Fruit fly (Drosophila melanogaster) whole organism, embryonic: Measurements from ENCODE around the gene GlnRS.

Experiments
- Antp ChIP-seq: fragments of 200-800 bp; sonication (Bioruptor generic); optimal IDR thresholded peaks from 3 replicates; lab custom pipeline; 2016; ENCODE audit warnings: missing biosample characterization, missing genetic modification characterization
- BEAF-32 ChIP-seq: fragments of 200-800 bp; sonication (Bioruptor generic); optimal IDR thresholded peaks from 3 replicates; lab custom pipeline; 2017; ENCODE audit warnings: missing biosample characterization, missing genetic modification characterization, mild to moderate bottlenecking, moderate library complexity, missing genetic modification reagents
- CG10543 ChIP-seq: fragments of 200-800 bp; sonication (Bioruptor generic); optimal IDR thresholded peaks from 3 replicates; lab custom pipeline; 2017; ENCODE audit warnings: missing biosample characterization, mild to moderate bottlenecking, missing genetic modification characterization, moderate library complexity
- CG11398 ChIP-seq: fragments of 200-800 bp; sonication (Bioruptor generic); optimal IDR thresholded peaks from 2 replicates; lab custom pipeline; 2016; ENCODE audit warnings: missing biosample characterization, missing genetic modification characterization
- CG11504 ChIP-seq: fragments of 200-800 bp; sonication (Bioruptor generic); optimal IDR thresholded peaks from 3 replicates; lab custom pipeline; 2019; ENCODE audit warnings: missing biosample characterization, mild to moderate bottlenecking, missing genetic modification characterization, moderate library complexity
- CG12155 ChIP-seq: fragments of 200-800 bp; sonication (Bioruptor generic); optimal IDR thresholded peaks from 3 replicates; lab custom pipeline; 2016; ENCODE audit warnings: missing biosample characterization, missing genetic modification characterization
- CG12236 ChIP-seq: fragments of 200-800 bp; sonication (Bioruptor generic); optimal IDR thresholded peaks from 2 replicates; lab custom pipeline; 2016; ENCODE audit warnings: missing biosample characterization, missing genetic modification characterization
- CG12744 ChIP-seq: fragments of 200-800 bp; sonication (Bioruptor generic); optimal IDR thresholded peaks from 2 replicates; lab custom pipeline; 2016; ENCODE audit warnings: missing biosample characterization, missing genetic modification characterization
- CG15011 ChIP-seq: fragments of 200-800 bp; sonication (Bioruptor generic); optimal IDR thresholded peaks from 3 replicates; lab custom pipeline; 2018; ENCODE audit warnings: missing biosample characterization, mild to moderate bottlenecking, missing genetic modification characterization
- CG18599 ChIP-seq: fragments of 200-800 bp; sonication (Bioruptor generic); optimal IDR thresholded peaks from 3 replicates; lab custom pipeline; 2017; ENCODE audit warnings: missing biosample characterization, missing genetic modification characterization, mild to moderate bottlenecking, moderate library complexity, missing genetic modification reagents
- CG2889 ChIP-seq: fragments of 200-800 bp; sonication (Bioruptor generic); IDR thresholded peaks from 3 replicates; pipeline ENCODE4 v1.3.6; 2022; ENCODE audit warnings: missing biosample characterization, missing genetic modification characterization
- CG4730 ChIP-seq: fragments of 200-800 bp; sonication (Bioruptor generic); IDR thresholded peaks from 2 replicates; pipeline ENCODE4 v1.3.6; 2022; ENCODE audit warnings: missing biosample characterization, missing genetic modification characterization
- CG4820 ChIP-seq: fragments of 200-800 bp; sonication (Bioruptor generic); optimal IDR thresholded peaks from 3 replicates; lab custom pipeline; 2016; ENCODE audit warnings: missing biosample characterization, missing genetic modification characterization
- CG5245 ChIP-seq: fragments of 200-800 bp; sonication (Bioruptor generic); optimal IDR thresholded peaks from 3 replicates; lab custom pipeline; 2016; ENCODE audit warnings: missing biosample characterization, missing genetic modification characterization
- CG6175 ChIP-seq: fragments of 200-800 bp; sonication (Bioruptor generic); IDR thresholded peaks from 3 replicates; pipeline ENCODE4 v1.3.6; 2022; ENCODE audit warnings: missing biosample characterization, missing genetic modification characterization
- CG6683 ChIP-seq: fragments of 200-800 bp; sonication (Bioruptor generic); optimal IDR thresholded peaks from 2 replicates; lab custom pipeline; 2017; ENCODE audit warnings: missing biosample characterization, mild to moderate bottlenecking, missing genetic modification characterization, missing genetic modification reagents
- CG6813 ChIP-seq: fragments of 200-800 bp; sonication (Bioruptor generic); optimal IDR thresholded peaks from 2 replicates; lab custom pipeline; 2017; ENCODE audit warnings: missing biosample characterization, missing genetic modification characterization, mild to moderate bottlenecking, moderate library complexity, missing genetic modification reagents
- CG8281 ChIP-seq: fragments of 200-800 bp; sonication (Bioruptor generic); optimal IDR thresholded peaks from 2 replicates; lab custom pipeline; 2018; ENCODE audit warnings: missing biosample characterization, mild to moderate bottlenecking, missing genetic modification characterization, moderate library complexity
- Chrac-16 ChIP-seq: fragments of 200-800 bp; sonication (Bioruptor generic); optimal IDR thresholded peaks from 3 replicates; lab custom pipeline; 2016; ENCODE audit warnings: missing biosample characterization, missing genetic modification characterization
- Dip3 ChIP-seq: fragments of 200-800 bp; sonication (Bioruptor generic); optimal IDR thresholded peaks from 3 replicates; lab custom pipeline; 2016; ENCODE audit warnings: missing biosample characterization, missing genetic modification characterization
- GATAe ChIP-seq: fragments of 200-800 bp; sonication (Bioruptor generic); conservative IDR thresholded peaks from 2 replicates; pipeline ENCODE4 v1.3.6; 2022; ENCODE audit warnings: missing biosample characterization, missing genetic modification characterization
- H15 ChIP-seq: fragments of 200-800 bp; sonication (Bioruptor generic); IDR thresholded peaks from 3 replicates; pipeline ENCODE4 v1.3.6; 2022; ENCODE audit warnings: missing biosample characterization, missing genetic modification characterization
- HLH54F ChIP-seq: fragments of 200-800 bp; sonication (Bioruptor generic); optimal IDR thresholded peaks from 3 replicates; lab custom pipeline; 2016; ENCODE audit warnings: missing biosample characterization, missing genetic modification characterization
- Hey ChIP-seq: fragments of 200-800 bp; sonication (Bioruptor generic); optimal IDR thresholded peaks from 3 replicates; lab custom pipeline; 2018; ENCODE audit warnings: missing biosample characterization, mild to moderate bottlenecking, missing genetic modification characterization
- Hmx ChIP-seq: fragments of 200-800 bp; sonication (Bioruptor generic); optimal IDR thresholded peaks from 2 replicates; lab custom pipeline; 2016; ENCODE audit warnings: missing biosample characterization, missing genetic modification characterization
- Hsf ChIP-seq: fragments of 200-800 bp; sonication (Bioruptor generic); optimal IDR thresholded peaks from 3 replicates; lab custom pipeline; 2016; ENCODE audit warnings: missing biosample characterization, missing genetic modification characterization
- MESR4 ChIP-seq: fragments of 200-800 bp; sonication (Bioruptor generic); optimal IDR thresholded peaks from 2 replicates; lab custom pipeline; 2018; ENCODE audit warnings: missing biosample characterization, mild to moderate bottlenecking, missing genetic modification characterization, moderate library complexity
- Max ChIP-seq: fragments of 200-800 bp; sonication (Bioruptor generic); optimal IDR thresholded peaks from 2 replicates; lab custom pipeline; 2016; ENCODE audit warnings: missing biosample characterization, mild to moderate bottlenecking, missing genetic modification characterization
- Mes4 ChIP-seq: fragments of 200-800 bp; sonication (Bioruptor generic); optimal IDR thresholded peaks from 2 replicates; lab custom pipeline; 2016; ENCODE audit warnings: missing biosample characterization, missing genetic modification characterization
- Myb ChIP-seq: fragments of 200-800 bp; sonication (Bioruptor generic); optimal IDR thresholded peaks from 2 replicates; lab custom pipeline; 2016; ENCODE audit warnings: missing biosample characterization, missing genetic modification characterization
- NK7.1 ChIP-seq: fragments of 200-800 bp; sonication (Bioruptor generic); optimal IDR thresholded peaks from 3 replicates; lab custom pipeline; 2016; ENCODE audit warnings: missing biosample characterization, missing genetic modification characterization
- Neu2 ChIP-seq: fragments of 200-800 bp; sonication (Bioruptor generic); optimal IDR thresholded peaks from 3 replicates; lab custom pipeline; 2016; ENCODE audit warnings: missing biosample characterization, missing genetic modification characterization, borderline replicate concordance
- Sin3A ChIP-seq: fragments of >200 bp; optimal IDR thresholded peaks from 2 replicates; lab custom pipeline; 2018
- crp ChIP-seq, 2 experiments: fragments of 200-800 bp; sonication (Bioruptor generic); optimal IDR thresholded peaks; 2 replicates in 1 of 2; 3 replicates in 1 of 2; lab custom pipeline; 2017; ENCODE audit warnings: missing biosample characterization in 2 of 2, missing genetic modification characterization in 2 of 2, mild to moderate bottlenecking in 1 of 2, moderate library complexity in 1 of 2
- fru ChIP-seq: fragments of >200 bp; optimal IDR thresholded peaks from 2 replicates; lab custom pipeline; 2017
- gfzf ChIP-seq: fragments of 200-800 bp; sonication (Bioruptor generic); optimal IDR thresholded peaks from 2 replicates; lab custom pipeline; 2016; ENCODE audit warnings: missing biosample characterization, mild to moderate bottlenecking, missing genetic modification characterization, moderate library complexity
- grn ChIP-seq: fragments of 200-800 bp; sonication (Bioruptor generic); optimal IDR thresholded peaks from 3 replicates; lab custom pipeline; 2017; ENCODE audit warnings: missing biosample characterization, missing genetic modification characterization
- hb ChIP-seq: fragments of 200-800 bp; sonication (Bioruptor generic); IDR thresholded peaks from 3 replicates; pipeline ENCODE4 v1.3.6; 2022; ENCODE audit warnings: missing biosample characterization, missing genetic modification characterization; ENCODE audit not compliant: partially characterized antibody
- insv ChIP-seq, 2 experiments: fragments of 200-800 bp; sonication (Bioruptor generic); optimal IDR thresholded peaks; 3 replicates each; lab custom pipeline; 2016 to 2018; ENCODE audit warnings: missing biosample characterization in 2 of 2, missing genetic modification characterization in 2 of 2
- jumu ChIP-seq: fragments of 200-800 bp; sonication (Bioruptor generic); optimal IDR thresholded peaks from 3 replicates; lab custom pipeline; 2016; ENCODE audit warnings: missing biosample characterization, missing genetic modification characterization
- klu ChIP-seq: fragments of 200-800 bp; sonication (Bioruptor generic); IDR thresholded peaks from 2 replicates; pipeline ENCODE4 v1.3.6; 2022; ENCODE audit warnings: missing biosample characterization, missing genetic modification characterization
- prd ChIP-seq, 3 experiments: fragments of >200 bp in 2 of 3; fragments of 200-800 bp in 1 of 3; sonication (Bioruptor generic) in 1 of 3; optimal IDR thresholded peaks in 2 of 3; IDR thresholded peaks in 1 of 3; 2 replicates in 2 of 3; 3 replicates in 1 of 3; pipeline versions ENCODE4 v1.3.6 to Lab custom; 2017 to 2022; ENCODE audit warnings: missing biosample characterization in 1 of 3, missing genetic modification characterization in 1 of 3
- pros ChIP-seq: fragments of 200-800 bp; sonication (Bioruptor generic); optimal IDR thresholded peaks from 3 replicates; lab custom pipeline; 2019; ENCODE audit warnings: missing biosample characterization, mild to moderate bottlenecking, missing genetic modification characterization, moderate library complexity
- ranshi ChIP-seq: fragments of 200-800 bp; sonication (Bioruptor generic); IDR thresholded peaks from 2 replicates; pipeline ENCODE4 v1.3.6; 2022; ENCODE audit warnings: missing biosample characterization, missing genetic modification characterization
- ro ChIP-seq: fragments of 200-800 bp; sonication (Bioruptor generic); IDR thresholded peaks from 2 replicates; pipeline ENCODE4 v1.3.6; 2022; ENCODE audit warnings: missing biosample characterization, missing genetic modification characterization
- sens ChIP-seq: fragments of 200-800 bp; sonication (Bioruptor generic); peaks from one replicate; lab custom pipeline; 2016; ENCODE audit warnings: missing biosample characterization, missing genetic modification characterization
- seq ChIP-seq: fragments of 200-800 bp; sonication (Bioruptor generic); IDR thresholded peaks from 2 replicates; pipeline ENCODE4 v1.3.6; 2022; ENCODE audit warnings: missing biosample characterization, missing genetic modification characterization
- sim ChIP-seq: fragments of 200-800 bp; sonication (Bioruptor generic); IDR thresholded peaks from 2 replicates; pipeline ENCODE4 v1.3.6; 2022; ENCODE audit warnings: missing biosample characterization, missing genetic modification characterization
- sr ChIP-seq: fragments of 200-800 bp; sonication (Bioruptor generic); IDR thresholded peaks from 3 replicates; pipeline ENCODE4 v1.3.6; 2022; ENCODE audit warnings: missing biosample characterization, missing genetic modification characterization
- ssp ChIP-seq: fragments of 200-800 bp; sonication (Bioruptor generic); IDR thresholded peaks from 2 replicates; pipeline ENCODE4 v1.3.6; 2022; ENCODE audit warnings: missing biosample characterization, missing genetic modification characterization
- wor ChIP-seq: fragments of 200-800 bp; sonication (Bioruptor generic); IDR thresholded peaks from 2 replicates; pipeline ENCODE4 v1.3.6; 2022; ENCODE audit warnings: missing biosample characterization, missing genetic modification characterization

The GlnRS gene

DNA sequence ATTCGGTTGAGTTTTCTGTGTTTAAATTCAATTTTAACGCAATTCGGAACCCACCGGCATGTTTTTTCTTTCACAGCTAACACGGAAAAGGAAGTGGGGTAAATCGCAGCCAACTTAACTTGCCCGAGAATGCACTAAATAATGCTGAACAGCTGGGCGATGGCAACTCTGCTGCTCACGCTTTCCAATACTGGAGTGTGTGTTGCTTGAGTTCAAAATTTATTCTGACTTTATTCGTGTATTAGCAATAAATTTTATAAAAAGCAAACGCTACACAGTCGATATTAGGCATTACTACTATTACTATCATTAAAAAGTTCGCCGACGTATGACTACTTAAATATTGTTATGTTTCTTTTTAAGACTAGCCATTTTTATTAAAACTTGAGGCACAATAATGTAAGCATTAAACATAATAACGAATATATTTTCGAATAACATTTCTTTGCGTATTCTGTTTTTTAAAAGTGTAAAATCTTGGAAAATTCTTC lies 18.1 kb downstream of the GlnRS start, which contains the start of the genes RpS27 and Nup37 (continued):
- TF ChIP-seq crp (GFP tag; optimal IDR thresholded peaks at IDR 0.05; lab: Kevin White, UChicago) (peak; percentile 47 to 90), CG18599 (GFP tag; lab: Kevin White, UChicago) (peak; percentile 98), fru (lab: Kevin White, UChicago) (no peak), CG11504 (tag; lab: Kevin White, UChicago) (peak; percentile 93), BEAF-32 (peak; percentile 67), CG15011 (peak; percentile 99), Hsf (GFP tag; lab: Kevin White, UChicago) (peak; percentile 98), ssp (GFP tag; lab: Robert Waterston, UW) (peak; percentile 90), CG12155 (peak; percentile 93), grn (GFP tag; lab: Kevin White, UChicago) (peak; percentile 96), Myb (GFP tag; lab: Kevin White, UChicago) (peak; percentile 94), klu (GFP tag; lab: Robert Waterston, UW) (peak; percentile 92), CG12236 (GFP tag; lab: Kevin White, UChicago) (peak; percentile 97), CG10543 (GFP tag; lab: Kevin White, UChicago) (peak; percentile 100), GATAe (GFP tag; lab: Robert Waterston, UW) (peak; percentile 87), CG2889 (peak; percentile 94), MESR4 (GFP tag; lab: Kevin White, UChicago) (peak; percentile 99), Chrac-16 (peak; percentile 91), sens (peak; percentile 99), CG8281 (peak; percentile 87), CG5245 (GFP tag; lab: Kevin White, UChicago) (peak; percentile 98), insv (GFP tag; optimal IDR thresholded peaks at IDR 0.05; lab: Kevin White, UChicago) (peak in 1 of 2 experiments; percentile 87), H15 (peak; percentile 97), ro (GFP tag; lab: Robert Waterston, UW) (peak; percentile 94), Sin3A (lab: Kevin White, UChicago) (peak; percentile 64), gfzf (peak; percentile 96), Antp (peak; percentile 98), CG11398 (GFP tag; lab: Kevin White, UChicago) (peak; percentile 99), pros (GFP tag; lab: Kevin White, UChicago) (peak; percentile 73), prd (optimal IDR thresholded peaks at IDR 0.05; lab: Kevin White, UChicago) (no peak), prd (GFP tag; IDR thresholded peaks at IDR 0.05; lab: Robert Waterston, UW) (peak; percentile 91), Hey (tag; lab: Kevin White, UChicago) (peak; percentile 99), seq (peak; percentile 89), hb (GFP tag; lab: Robert Waterston, UW) (no peak), CG4820 (GFP tag; lab: Kevin White, UChicago) (peak; percentile 97), ranshi (GFP tag; lab: Robert Waterston, UW) (peak; percentile 96), Hmx (GFP tag; lab: Kevin White, UChicago) (peak; percentile 86), HLH54F (GFP tag; lab: Kevin White, UChicago) (peak; percentile 98), sim (peak; percentile 89), CG4730 (GFP tag; lab: Robert Waterston, UW) (peak; percentile 94), Neu2 (GFP tag; lab: Kevin White, UChicago) (peak; percentile 93), NK7.1 (GFP tag; lab: Kevin White, UChicago) (peak; percentile 99), CG6683 (GFP tag; lab: Kevin White, UChicago) (peak; percentile 94), Max (GFP tag; lab: Kevin White, UChicago) (peak; percentile 98), wor (GFP tag; lab: Robert Waterston, UW) (peak; percentile 74), Mes4 (GFP tag; lab: Kevin White, UChicago) (peak; percentile 99), Dip3 (GFP tag; lab: Kevin White, UChicago) (peak; percentile 98), sr (GFP tag; lab: Robert Waterston, UW) (peak; percentile 98), CG12744 (peak; percentile 96), CG6175 (GFP tag; lab: Robert Waterston, UW) (peak; percentile 98), CG6813 (GFP tag; lab: Kevin White, UChicago) (peak; percentile 98), jumu (peak; percentile 96)
